Fruit fly (Drosophila melanogaster): Measurements from ENCODE around the gene CG32795.

dm6 chrX:2744042-2744441 is 46.3 kb downstream of the CG32795 start, which contains the start of gene Syx4:
- TF ChIP-seq cyc (GFP tag; optimal IDR thresholded peaks at IDR 0.05) (peak; percentile 88), CG6808 (GFP tag; optimal IDR thresholded peaks at IDR 0.05) (peak; percentile 74), vri (GFP tag; optimal IDR thresholded peaks at IDR 0.05) (peak; percentile 80), CG6276 (GFP tag; optimal IDR thresholded peaks at IDR 0.05) (peak; percentile 93), Lpt (GFP tag; optimal IDR thresholded peaks at IDR 0.05) (peak; percentile 85)
